Worm (Caenorhabditis elegans): Measurements from ENCODE around the gene F42H10.6.

F42H10.6 gene

DNA sequence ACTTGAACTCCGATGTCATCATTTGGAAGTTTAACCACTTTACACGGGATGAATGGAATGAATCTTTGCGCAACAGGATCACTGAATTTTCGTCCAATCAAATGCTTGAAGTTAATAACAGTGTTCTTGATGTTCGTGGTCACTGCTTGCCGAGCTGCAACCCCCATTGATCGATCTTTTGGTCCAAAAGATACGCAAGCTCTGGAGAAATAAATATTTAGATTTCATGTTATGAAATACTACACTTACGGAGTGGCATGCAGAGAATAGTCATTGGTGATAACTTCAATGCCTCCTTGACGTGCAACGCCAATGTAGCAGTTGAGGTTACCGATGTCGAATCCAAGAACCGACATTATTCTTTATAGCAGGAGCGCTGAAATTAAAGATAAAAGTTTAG lies 33.7 kb downstream of the F42H10.6 start, which contains the start of gene hsp-110:
Gene hsp-110 (minus strand): TSS at position 376 of the 400 bp plus-strand sequence.
- TF ChIP-seq pqm-1 (tag; optimal IDR thresholded peaks at IDR 0.05) (no peak), ceh-9 (tag; optimal IDR thresholded peaks at IDR 0.05) (no peak), jun-1 (tag; optimal IDR thresholded peaks at IDR 0.05) (no peak), nhr-237 (tag; optimal IDR thresholded peaks at IDR 0.05) (no peak), daf-12 (tag; optimal IDR thresholded peaks at IDR 0.05) (no peak), fos-1 (tag; optimal IDR thresholded peaks at IDR 0.05) (no peak), nhr-11 (tag; optimal IDR thresholded peaks at IDR 0.05) (no peak)

DNA sequence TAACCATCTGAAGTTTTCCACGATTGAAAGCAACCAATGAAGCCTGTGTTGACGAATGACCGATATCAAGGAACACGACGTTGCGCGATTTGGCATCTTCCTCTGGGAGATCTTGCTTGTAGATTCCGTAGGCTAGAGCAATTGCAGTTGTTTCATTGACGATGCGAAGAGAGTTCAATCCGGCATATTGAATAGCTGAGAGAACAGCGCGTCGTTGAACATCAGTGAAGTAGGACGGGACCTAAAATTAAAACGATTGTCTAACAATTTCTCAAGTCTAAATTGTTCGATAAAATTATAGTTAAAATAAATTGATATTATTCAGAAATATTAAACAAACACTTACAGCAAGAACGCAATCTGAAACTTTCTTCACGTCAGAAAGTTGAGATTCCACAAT lies 34.2 kb downstream of the F42H10.6 start:
- TF ChIP-seq mml-1 (tag; optimal IDR thresholded peaks at IDR 0.05) (no peak), pha-4 (tag; optimal IDR thresholded peaks at IDR 0.05) (peak; percentile 16), ama-1 (optimal IDR thresholded peaks at IDR 0.05) (peak; percentile 81)

ce11 chrIII:8444433-8445090 lies 35.7 kb downstream of the F42H10.6 start:
- TF ChIP-seq ceh-16 (tag; optimal IDR thresholded peaks at IDR 0.05), result no peak
- no peak for TF ChIP-seq fkh-2 (tag; optimal IDR thresholded peaks at IDR 0.05)
- no peak for TF ChIP-seq sea-2 (GFP tag; optimal IDR thresholded peaks at IDR 0.05)
- peak; percentile 27 for TF ChIP-seq ama-1 (optimal IDR thresholded peaks at IDR 0.05)
- TF ChIP-seq zag-1 (tag; optimal IDR thresholded peaks at IDR 0.05), result no peak
- TF ChIP-seq pqm-1 (tag; optimal IDR thresholded peaks at IDR 0.05), result no peak
- TF ChIP-seq nhr-76 (tag; optimal IDR thresholded peaks at IDR 0.05), result no peak

ce11 chrIII:8443557-8444131 lies 36.6 kb downstream of the F42H10.6 start, which contains the start of gene ufbp-1:
Gene ufbp-1 (minus strand): TSS chrIII:8443607.
- TF ChIP-seq pha-4 (tag; optimal IDR thresholded peaks at IDR 0.05), result peak; percentile 93
- no peak for TF ChIP-seq nhr-12 (tag; optimal IDR thresholded peaks at IDR 0.05)
- no peak for TF ChIP-seq unc-62 (GFP tag; optimal IDR thresholded peaks at IDR 0.05)
- TF ChIP-seq nhr-237 (tag; optimal IDR thresholded peaks at IDR 0.05), result no peak
- no peak for TF ChIP-seq jun-1 (tag; optimal IDR thresholded peaks at IDR 0.05)
- peak; percentile 33 for TF ChIP-seq snpc-4 (tag; optimal IDR thresholded peaks at IDR 0.05)
- peak; percentile 52 for TF ChIP-seq nhr-43 (tag; optimal IDR thresholded peaks at IDR 0.05; ENCODE audit: poor library complexity, severe bottlenecking)
- TF ChIP-seq nfya-1 (tag; optimal IDR thresholded peaks at IDR 0.05; ENCODE audit: insufficient read depth), result peak; percentile 94
- no peak for TF ChIP-seq nhr-77 (tag; optimal IDR thresholded peaks at IDR 0.05)
- peak; percentile 95 for TF ChIP-seq ztf-4 (tag; optimal IDR thresholded peaks at IDR 0.05)
- TF ChIP-seq eor-1 (tag; optimal IDR thresholded peaks at IDR 0.05), result peak in 1 of 2 experiments; percentile 71
- no peak for TF ChIP-seq ceh-82 (tag; optimal IDR thresholded peaks at IDR 0.05)
- peak; percentile 69 for TF ChIP-seq elt-2 (tag; optimal IDR thresholded peaks at IDR 0.05)
- peak; percentile 99 for TF ChIP-seq ama-1 (optimal IDR thresholded peaks at IDR 0.05)
- no peak for TF ChIP-seq fkh-2 (tag; optimal IDR thresholded peaks at IDR 0.05)
- no peak for TF ChIP-seq ceh-9 (tag; optimal IDR thresholded peaks at IDR 0.05)
- TF ChIP-seq sea-2 (GFP tag; optimal IDR thresholded peaks at IDR 0.05), result no peak
- peak; percentile 9 for TF ChIP-seq fos-1 (tag; optimal IDR thresholded peaks at IDR 0.05)
- TF ChIP-seq elt-1 (tag; optimal IDR thresholded peaks at IDR 0.05), result no peak
- TF ChIP-seq nhr-25 (tag; optimal IDR thresholded peaks at IDR 0.05), result peak; percentile 73
- peak; percentile 11 for TF ChIP-seq lin-39 (tag; optimal IDR thresholded peaks at IDR 0.05)
- no peak for TF ChIP-seq skn-1 (tag; optimal IDR thresholded peaks at IDR 0.05)
- no peak for TF ChIP-seq R02D3.7 (tag; optimal IDR thresholded peaks at IDR 0.05)
- peak; percentile 67 for TF ChIP-seq lsy-12 (tag; optimal IDR thresholded peaks at IDR 0.05)
- TF ChIP-seq lin-15B (tag; optimal IDR thresholded peaks at IDR 0.05), result peak; percentile 53
- TF ChIP-seq tbx-2 (tag; optimal IDR thresholded peaks at IDR 0.05), result peak; percentile 81
- peak; percentile 20 for TF ChIP-seq hmg-11 (tag; optimal IDR thresholded peaks at IDR 0.05)
- peak; percentile 31 for TF ChIP-seq nhr-23 (tag; optimal IDR thresholded peaks at IDR 0.05)
- peak; percentile 66 for TF ChIP-seq ceh-16 (tag; optimal IDR thresholded peaks at IDR 0.05)
- TF ChIP-seq egl-27 (tag; optimal IDR thresholded peaks at IDR 0.05), result no peak
